Worm (Caenorhabditis elegans) whole organism, L4 larva: ENCODE results near the gene M05D6.9.
A peak's percentile ranks its signal among the peaks of the same experiment; 100 is the strongest.

Experiments
- F49E8.2 ChIP-seq: sonication (generic microtip); optimal IDR thresholded peaks from 2 replicates; lab custom pipeline; 2016; ENCODE audit warnings: missing compliant biosample characterization, mild to moderate bottlenecking, missing genetic modification characterization, borderline replicate concordance
- T26A8.4 ChIP-seq: fragments of 200-800 bp; sonication (Bioruptor generic); IDR thresholded peaks from 2 replicates; pipeline ENCODE4 v1.3.6; 2022; ENCODE audit warnings: missing genetic modification characterization, missing compliant biosample characterization
- Y105C5A.15 ChIP-seq: fragments of 200-800 bp; sonication (Bioruptor generic); IDR thresholded peaks from 2 replicates; pipeline ENCODE4 v1.3.6; 2022; ENCODE audit warnings: missing genetic modification characterization, missing compliant biosample characterization
- Y5F2A.4 ChIP-seq: fragments of 200-800 bp; sonication (Bioruptor generic); optimal IDR thresholded peaks from 2 replicates; lab custom pipeline; 2018; ENCODE audit warnings: mild to moderate bottlenecking, missing genetic modification characterization, missing compliant biosample characterization
- aha-1 ChIP-seq: fragments of 150-350 bp; peaks from one replicate; lab custom pipeline; 2014; ENCODE audit warnings: missing biosample characterization, missing genetic modification characterization
- ceh-20 ChIP-seq: fragments of 200-800 bp; sonication (Bioruptor generic); IDR thresholded peaks from 2 replicates; pipeline ENCODE4 v1.3.6; 2022; ENCODE audit warnings: missing genetic modification reagents, missing genetic modification characterization, missing compliant biosample characterization
- ceh-62 ChIP-seq: sonication (generic microtip); optimal IDR thresholded peaks from 2 replicates; lab custom pipeline; 2017; ENCODE audit warnings: missing biosample characterization, missing genetic modification characterization
- daf-16 ChIP-seq, 3 experiments: sonication (generic microtip); optimal IDR thresholded peaks; 2 replicates each; lab custom pipeline; 2016 to 2017; ENCODE audit warnings: missing genetic modification characterization in 3 of 3, missing genetic modification reagents in 3 of 3, mild to moderate bottlenecking in 2 of 3, missing compliant biosample characterization in 2 of 3, missing biosample characterization in 1 of 3, moderate library complexity in 1 of 3
- dmd-9 ChIP-seq: fragments of 200-800 bp; sonication (Bioruptor generic); IDR thresholded peaks from 2 replicates; pipeline ENCODE4 v1.3.6; 2022; ENCODE audit warnings: missing genetic modification reagents, missing genetic modification characterization, missing compliant biosample characterization
- dve-1 ChIP-seq: sonication (generic microtip); optimal IDR thresholded peaks from 2 replicates; lab custom pipeline; 2017; ENCODE audit warnings: antibody characterized with exemption, mild to moderate bottlenecking, missing genetic modification characterization, missing compliant biosample characterization; ENCODE audit not compliant: insufficient read depth
- egl-43 ChIP-seq: fragments of 200-800 bp; sonication (Bioruptor generic); IDR thresholded peaks from 2 replicates; pipeline ENCODE4 v1.3.6; 2022; ENCODE audit warnings: missing genetic modification reagents, missing genetic modification characterization, missing compliant biosample characterization
- fos-1 ChIP-seq: fragments of 150-350 bp; optimal IDR thresholded peaks from 2 replicates; lab custom pipeline; 2014; ENCODE audit warnings: missing biosample characterization, missing genetic modification characterization
- gei-8 ChIP-seq: fragments of 200-800 bp; sonication (Bioruptor generic); optimal IDR thresholded peaks from 2 replicates; lab custom pipeline; 2018; ENCODE audit warnings: mild to moderate bottlenecking, missing genetic modification characterization, missing compliant biosample characterization
- hif-1 ChIP-seq, 2 experiments: sonication (generic microtip); optimal IDR thresholded peaks; 2 replicates each; lab custom pipeline; 2016 to 2017; ENCODE audit warnings: missing compliant biosample characterization in 2 of 2, missing genetic modification characterization in 2 of 2, missing genetic modification reagents in 2 of 2, missing genotype in 2 of 2, mild to moderate bottlenecking in 1 of 2
- hlh-11 ChIP-seq: fragments of 200-800 bp; sonication (Bioruptor generic); optimal IDR thresholded peaks from 2 replicates; lab custom pipeline; 2018; ENCODE audit warnings: mild to moderate bottlenecking, missing genetic modification characterization, missing compliant biosample characterization
- hlh-30 ChIP-seq: sonication (generic microtip); optimal IDR thresholded peaks from 2 replicates; lab custom pipeline; 2017; ENCODE audit warnings: antibody characterized with exemption, mild to moderate bottlenecking, missing genetic modification characterization, missing compliant biosample characterization; ENCODE audit not compliant: insufficient read depth
- hmg-1.1 ChIP-seq: fragments of 200-800 bp; sonication (Bioruptor generic); IDR thresholded peaks from 2 replicates; pipeline ENCODE4 v1.3.6; 2022; ENCODE audit warnings: missing genetic modification reagents, missing genetic modification characterization, missing compliant biosample characterization
- lin-38 ChIP-seq: fragments of 200-800 bp; sonication (Bioruptor generic); IDR thresholded peaks from 2 replicates; pipeline ENCODE4 v1.3.6; 2022; ENCODE audit warnings: missing genetic modification reagents, missing genetic modification characterization, missing compliant biosample characterization
- lsy-2 ChIP-seq, 2 experiments: fragments of 150-350 bp in 1 of 2; sonication (generic microtip) in 1 of 2; optimal IDR thresholded peaks; 2 replicates each; lab custom pipeline; 2014 to 2017; ENCODE audit warnings: missing biosample characterization in 2 of 2, missing genetic modification characterization in 2 of 2
- mep-1 ChIP-seq: fragments of 150-350 bp; sonication (generic microtip); optimal IDR thresholded peaks from 3 replicates; lab custom pipeline; 2014; ENCODE audit warnings: missing biosample characterization, missing genetic modification characterization
- mes-2 ChIP-seq: sonication (generic microtip); optimal IDR thresholded peaks from 2 replicates; lab custom pipeline; 2016; ENCODE audit warnings: missing genotype, mild to moderate bottlenecking, missing genetic modification characterization, missing compliant biosample characterization; ENCODE audit not compliant: poor library complexity, severe bottlenecking
- mxl-3 ChIP-seq: fragments of 200-800 bp; sonication (Bioruptor generic); optimal IDR thresholded peaks from 2 replicates; lab custom pipeline; 2018; ENCODE audit warnings: mild to moderate bottlenecking, missing genetic modification characterization, missing compliant biosample characterization
- nhr-11 ChIP-seq: fragments of 150-350 bp; optimal IDR thresholded peaks from 2 replicates; lab custom pipeline; 2014; ENCODE audit warnings: missing biosample characterization, missing genetic modification characterization
- nhr-111 ChIP-seq: fragments of 200-800 bp; sonication (Bioruptor generic); optimal IDR thresholded peaks from 2 replicates; lab custom pipeline; 2018; ENCODE audit warnings: mild to moderate bottlenecking, missing genetic modification characterization, missing compliant biosample characterization
- nhr-28 ChIP-seq: fragments of 150-350 bp; optimal IDR thresholded peaks from 2 replicates; lab custom pipeline; 2014; ENCODE audit warnings: missing biosample characterization, missing genetic modification characterization
- nhr-48 ChIP-seq: sonication (generic microtip); optimal IDR thresholded peaks from 2 replicates; lab custom pipeline; 2016; ENCODE audit warnings: mild to moderate bottlenecking, missing genetic modification characterization, missing compliant biosample characterization
- nhr-77 ChIP-seq: fragments of 150-350 bp; optimal IDR thresholded peaks from 2 replicates; lab custom pipeline; 2014; ENCODE audit warnings: missing biosample characterization, missing genetic modification characterization
- set-16 ChIP-seq: fragments of 200-800 bp; sonication (Bioruptor generic); IDR thresholded peaks from 2 replicates; pipeline ENCODE4 v1.3.6; 2022; ENCODE audit warnings: missing genetic modification reagents, missing genetic modification characterization, missing compliant biosample characterization
- skn-1 ChIP-seq: fragments of 150-350 bp; optimal IDR thresholded peaks from 2 replicates; lab custom pipeline; 2014; ENCODE audit warnings: missing biosample characterization, missing genetic modification characterization
- spr-1 ChIP-seq: sonication (generic microtip); optimal IDR thresholded peaks from 2 replicates; lab custom pipeline; 2016; ENCODE audit warnings: mild to moderate bottlenecking, missing genetic modification characterization, missing compliant biosample characterization
- spr-3 ChIP-seq: fragments of 200-800 bp; sonication (Bioruptor generic); optimal IDR thresholded peaks from 2 replicates; lab custom pipeline; 2018; ENCODE audit warnings: mild to moderate bottlenecking, missing genetic modification characterization, missing compliant biosample characterization
- tag-97 ChIP-seq: fragments of 200-800 bp; sonication (Bioruptor generic); IDR thresholded peaks from 2 replicates; pipeline ENCODE4 v1.3.6; 2022; ENCODE audit warnings: missing genetic modification characterization, missing compliant biosample characterization
- unc-39 ChIP-seq: sonication (generic microtip); optimal IDR thresholded peaks from 2 replicates; lab custom pipeline; 2017; ENCODE audit warnings: missing biosample characterization, missing genetic modification characterization
- unc-62 ChIP-seq, 3 experiments: fragments of 150-350 bp in 1 of 3; sonication (generic microtip); optimal IDR thresholded peaks in 2 of 3; peaks in 1 of 3; 1 replicate in 1 of 3; 2 replicates in 2 of 3; lab custom pipeline; 2014 to 2017; ENCODE audit warnings: missing biosample characterization in 3 of 3, missing genetic modification characterization in 3 of 3, missing genetic modification reagents in 3 of 3, missing genotype in 1 of 3
- zag-1 ChIP-seq: fragments of 150-350 bp; optimal IDR thresholded peaks from 2 replicates; lab custom pipeline; 2014; ENCODE audit warnings: missing biosample characterization, missing genetic modification characterization
- zfp-2 ChIP-seq: sonication (generic microtip); optimal IDR thresholded peaks from 2 replicates; lab custom pipeline; 2016; ENCODE audit warnings: mild to moderate bottlenecking, missing genetic modification characterization, missing compliant biosample characterization
- zip-11 ChIP-seq: fragments of 200-800 bp; sonication (Bioruptor generic); IDR thresholded peaks from 2 replicates; pipeline ENCODE4 v1.3.6; 2022; ENCODE audit warnings: missing genetic modification characterization, missing compliant biosample characterization
- zip-2 ChIP-seq: fragments of 150-350 bp; optimal IDR thresholded peaks from 2 replicates; lab custom pipeline; 2014; ENCODE audit warnings: missing biosample characterization, missing genetic modification characterization

Gene M05D6.9

DNA sequence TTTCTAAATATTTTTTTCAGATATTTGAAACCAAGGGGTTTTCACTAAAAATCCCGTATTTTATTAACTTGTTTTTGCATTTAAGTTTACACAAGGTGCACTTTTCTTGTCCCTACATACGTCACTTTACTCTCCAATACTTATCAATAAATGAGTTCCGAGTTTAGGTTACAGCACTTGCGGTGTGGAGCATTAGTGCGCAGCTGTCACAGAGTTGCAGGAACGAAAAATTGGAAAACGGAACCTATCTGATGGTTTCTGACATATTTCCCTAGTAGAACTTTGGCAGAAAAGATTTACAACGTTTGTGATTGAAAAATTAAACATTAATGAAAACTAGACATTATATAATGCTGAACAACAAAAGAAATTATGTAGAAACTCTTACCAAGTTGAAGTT, 4.1 kb downstream of the M05D6.9 start:
- TF ChIP-seq Y105C5A.15 (GFP tag; lab: Robert Waterston, UW) = no peak
- no peak for TF ChIP-seq T26A8.4 (GFP tag; lab: Robert Waterston, UW)
- TF ChIP-seq skn-1 = no peak
- peak; percentile 86 for TF ChIP-seq aha-1 (tag; lab: Kevin White, UChicago)

DNA sequence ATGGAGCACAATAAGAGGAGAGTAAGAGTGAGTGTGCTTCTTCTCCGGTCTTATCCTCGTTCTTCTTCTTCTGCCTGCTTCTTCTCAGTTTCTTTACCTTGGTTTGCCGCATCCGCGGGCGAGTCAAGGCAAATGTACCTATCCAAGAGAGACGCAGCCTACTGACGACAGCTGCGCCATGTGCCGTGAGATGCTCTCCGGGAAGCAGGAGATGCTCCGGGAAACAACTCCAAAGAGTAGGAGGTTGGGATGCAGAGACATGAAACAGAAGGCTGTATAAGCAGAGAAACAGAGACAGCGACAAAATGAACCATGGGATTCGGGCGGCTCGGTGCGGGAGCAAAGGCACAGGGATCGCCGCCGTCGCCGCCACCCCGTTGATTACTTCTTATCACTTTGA, 4.9 kb downstream of the M05D6.9 start:
- TF ChIP-seq unc-39 (tag; lab: Kevin White, UChicago) (no peak), hif-1 (tag; optimal IDR thresholded peaks at IDR 0.05; lab: Kevin White, UChicago) (peak in 1 of 2 experiments; percentile 34), hlh-11 (peak; percentile 51), lin-38 (GFP tag; lab: Robert Waterston, UW) (0 out of 2 replicates have a peak, but pooled peaks have one; percentile 9), daf-16 (GFP tag; optimal IDR thresholded peaks at IDR 0.05; lab: Kevin White, UChicago) (peak in 1 of 2 experiments; percentile 37), daf-16 (tag; optimal IDR thresholded peaks at IDR 0.05; lab: Kevin White, UChicago) (no peak), Y105C5A.15 (GFP tag; lab: Robert Waterston, UW) (no peak), nhr-48 (tag; lab: Kevin White, UChicago) (no peak), nhr-77 (tag; lab: Kevin White, UChicago) (no peak), unc-62 (GFP tag; optimal IDR thresholded peaks at IDR 0.05 in 1 of 2; lab: Kevin White, UChicago) (peak in 1 of 2 experiments; percentile 72), unc-62 (tag; optimal IDR thresholded peaks at IDR 0.05; lab: Kevin White, UChicago) (no peak), nhr-11 (tag; lab: Kevin White, UChicago) (peak; percentile 40), hmg-1.1 (GFP tag; lab: Robert Waterston, UW) (0 out of 2 replicates have a peak, but pooled peaks have one; percentile 32)
- TF ChIP-seq, all 104 proteins: peak for 7

DNA sequence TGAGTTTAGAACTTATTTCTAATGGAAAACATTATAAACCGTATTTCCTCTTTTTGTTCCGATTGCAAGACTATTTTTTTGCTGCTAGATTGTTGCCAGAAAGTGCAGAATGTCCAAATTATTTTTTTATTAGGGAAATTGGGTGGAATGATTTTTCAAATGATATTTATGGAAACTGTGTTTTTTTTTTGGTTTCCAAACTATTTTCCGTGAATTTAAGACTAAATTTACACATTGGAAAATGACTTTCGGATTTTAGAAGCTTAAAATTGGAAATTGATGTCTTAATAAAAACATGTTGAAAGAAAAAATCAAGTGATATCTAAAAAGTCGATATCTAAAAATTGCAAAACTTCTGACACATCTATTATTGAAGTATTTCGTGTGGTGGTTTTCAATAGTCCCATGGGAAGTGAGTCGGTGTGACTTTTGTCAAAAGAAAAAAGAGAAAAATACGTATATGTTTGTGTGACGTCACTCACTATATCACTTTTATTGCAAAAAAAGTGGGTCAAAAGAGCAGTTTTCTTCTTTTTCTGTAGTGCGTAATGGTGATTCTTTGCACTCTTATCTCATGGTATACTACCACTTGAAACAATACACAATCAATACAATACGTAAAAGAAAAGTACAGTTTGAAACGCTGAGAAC, 10.1 kb downstream of the M05D6.9 start:
- TF ChIP-seq zip-11 (GFP tag; lab: Robert Waterston, UW) (no peak), mes-2 (tag; lab: Kevin White, UChicago) (no peak), nhr-111 (no peak), fos-1 (tag; lab: Kevin White, UChicago) (no peak), Y5F2A.4 (GFP tag; lab: Kevin White, UChicago) (no peak), aha-1 (tag; lab: Kevin White, UChicago) (peak; percentile 78), mxl-3 (GFP tag; lab: Kevin White, UChicago) (no peak), gei-8 (no peak), spr-1 (tag; lab: Kevin White, UChicago) (no peak), tag-97 (GFP tag; lab: Robert Waterston, UW) (no peak), egl-43 (no peak), spr-3 (GFP tag; lab: Kevin White, UChicago) (no peak), dve-1 (peak; percentile 16), mep-1 (tag; lab: Kevin White, UChicago) (no peak), zag-1 (tag; lab: Kevin White, UChicago) (no peak), dmd-9 (no peak), F49E8.2 (no peak), ceh-62 (tag; lab: Kevin White, UChicago) (no peak), set-16 (GFP tag; lab: Robert Waterston, UW) (no peak), ceh-20 (GFP tag; lab: Robert Waterston, UW) (0 out of 2 replicates have a peak, but pooled peaks have one; percentile 11), zip-2 (tag; lab: Kevin White, UChicago) (no peak), nhr-28 (peak; percentile 43), zfp-2 (no peak), unc-62 (GFP tag; optimal IDR thresholded peaks at IDR 0.05 in 1 of 2; lab: Kevin White, UChicago) (peak in 1 of 2 experiments; percentile 94), unc-62 (tag; optimal IDR thresholded peaks at IDR 0.05; lab: Kevin White, UChicago) (no peak), hlh-30 (tag; lab: Kevin White, UChicago) (peak; percentile 51), T26A8.4 (GFP tag; lab: Robert Waterston, UW) (no peak), lsy-2 (tag; optimal IDR thresholded peaks at IDR 0.05; lab: Kevin White, UChicago) (peak in 1 of 2 experiments; percentile 9)
